Worm (Caenorhabditis elegans): ENCODE measurements around the gene F31E9.6.

ce11 chrV:17307926-17308325 is 7.0 kb downstream of the F31E9.6 start:
- no peak for TF ChIP-seq lin-39 (tag; optimal IDR thresholded peaks at IDR 0.05)
- no peak for TF ChIP-seq fos-1 (tag; optimal IDR thresholded peaks at IDR 0.05)
- no peak for TF ChIP-seq unc-62 (GFP tag; optimal IDR thresholded peaks at IDR 0.05)
- no peak for TF ChIP-seq dmd-4 (tag; optimal IDR thresholded peaks at IDR 0.05)
- TF ChIP-seq ceh-82 (tag; optimal IDR thresholded peaks at IDR 0.05): no peak
- TF ChIP-seq lin-13 (GFP tag; optimal IDR thresholded peaks at IDR 0.05): no peak
- TF ChIP-seq lsy-2 (tag; optimal IDR thresholded peaks at IDR 0.05): no peak
- TF ChIP-seq mbf-1 (tag; optimal IDR thresholded peaks at IDR 0.05): no peak
- no peak for TF ChIP-seq zag-1 (tag; optimal IDR thresholded peaks at IDR 0.05)
- no peak for TF ChIP-seq ama-1 (optimal IDR thresholded peaks at IDR 0.05)
- TF ChIP-seq nhr-77 (tag; optimal IDR thresholded peaks at IDR 0.05): no peak
- TF ChIP-seq ztf-4 (tag; optimal IDR thresholded peaks at IDR 0.05): no peak
